Fruit fly (Drosophila melanogaster) whole organism, embryonic: ENCODE data around the gene ph-d.
A peak's percentile ranks its signal among the peaks of the same experiment; 100 is the strongest.

ENCODE experiments used
- Atf6 ChIP-seq: fragments of 200-800 bp; sonication (Bioruptor generic); IDR thresholded peaks from 2 replicates; pipeline ENCODE4 v1.3.6; 2022; ENCODE audit warnings: missing biosample characterization, missing genetic modification characterization
- BEAF-32 ChIP-seq: fragments of 200-800 bp; sonication (Bioruptor generic); optimal IDR thresholded peaks from 3 replicates; lab custom pipeline; 2017; ENCODE audit warnings: missing biosample characterization, missing genetic modification characterization, mild to moderate bottlenecking, moderate library complexity, missing genetic modification reagents
- CG10267 ChIP-seq: fragments of 200-800 bp; sonication (Bioruptor generic); optimal IDR thresholded peaks from 2 replicates; lab custom pipeline; 2018; ENCODE audit warnings: missing biosample characterization, mild to moderate bottlenecking, missing genetic modification characterization, moderate library complexity
- CG12744 ChIP-seq: fragments of 200-800 bp; sonication (Bioruptor generic); optimal IDR thresholded peaks from 2 replicates; lab custom pipeline; 2016; ENCODE audit warnings: missing biosample characterization, missing genetic modification characterization
- CG14710 ChIP-seq: fragments of 200-800 bp; sonication (Bioruptor generic); optimal IDR thresholded peaks from 3 replicates; lab custom pipeline; 2019; ENCODE audit warnings: missing biosample characterization, mild to moderate bottlenecking, missing genetic modification characterization, moderate library complexity
- CG15011 ChIP-seq: fragments of 200-800 bp; sonication (Bioruptor generic); optimal IDR thresholded peaks from 3 replicates; lab custom pipeline; 2018; ENCODE audit warnings: missing biosample characterization, mild to moderate bottlenecking, missing genetic modification characterization
- CG15479 ChIP-seq: fragments of 200-800 bp; sonication (Bioruptor generic); optimal IDR thresholded peaks from 3 replicates; lab custom pipeline; 2019; ENCODE audit warnings: missing biosample characterization, mild to moderate bottlenecking, missing genetic modification characterization, moderate library complexity
- CG15601 ChIP-seq: fragments of 200-800 bp; sonication (Bioruptor generic); optimal IDR thresholded peaks from 3 replicates; lab custom pipeline; 2019; ENCODE audit warnings: missing biosample characterization, mild to moderate bottlenecking, missing genetic modification characterization, moderate library complexity
- CG17328 ChIP-seq: fragments of 200-800 bp; sonication (Bioruptor generic); IDR thresholded peaks from 2 replicates; pipeline ENCODE4 v1.3.6; 2022; ENCODE audit warnings: missing biosample characterization, missing genetic modification characterization
- CG17359 ChIP-seq: fragments of 200-800 bp; sonication (Bioruptor generic); optimal IDR thresholded peaks from 3 replicates; lab custom pipeline; 2018; ENCODE audit warnings: missing biosample characterization, mild to moderate bottlenecking, missing genetic modification characterization, moderate library complexity
- CG17912 ChIP-seq: fragments of 200-800 bp; sonication (Bioruptor generic); optimal IDR thresholded peaks from 2 replicates; lab custom pipeline; 2018; ENCODE audit warnings: missing biosample characterization, mild to moderate bottlenecking, missing genetic modification characterization
- CG1792 ChIP-seq: fragments of 200-800 bp; sonication (Bioruptor generic); optimal IDR thresholded peaks from 2 replicates; lab custom pipeline; 2016; ENCODE audit warnings: missing biosample characterization, missing genetic modification characterization
- CG18262 ChIP-seq: fragments of 200-800 bp; optimal IDR thresholded peaks from 3 replicates; lab custom pipeline; 2019; ENCODE audit warnings: missing biosample characterization, mild to moderate bottlenecking, missing genetic modification characterization, moderate library complexity
- CG2199 ChIP-seq: fragments of 200-800 bp; sonication (Bioruptor generic); IDR thresholded peaks from 3 replicates; pipeline ENCODE4 v1.3.6; 2022; ENCODE audit warnings: missing biosample characterization, missing genetic modification characterization
- CG34224 ChIP-seq: fragments of 200-800 bp; sonication (Bioruptor generic); IDR thresholded peaks from 3 replicates; pipeline ENCODE4 v1.3.6; 2022; ENCODE audit warnings: missing biosample characterization, missing genetic modification characterization; ENCODE audit not compliant: partially characterized antibody
- CG34422 ChIP-seq: fragments of 200-800 bp; sonication (Bioruptor generic); IDR thresholded peaks from 3 replicates; pipeline ENCODE4 v1.3.6; 2022; ENCODE audit warnings: missing biosample characterization, missing genetic modification characterization
- CG42726 ChIP-seq: fragments of 200-800 bp; sonication (Bioruptor generic); IDR thresholded peaks from 2 replicates; pipeline ENCODE4 v1.3.6; 2022; ENCODE audit warnings: missing biosample characterization, missing genetic modification characterization; ENCODE audit not compliant: partially characterized antibody
- CG6854 ChIP-seq: fragments of 200-800 bp; sonication (Bioruptor generic); optimal IDR thresholded peaks from 3 replicates; lab custom pipeline; 2017; ENCODE audit warnings: missing biosample characterization, mild to moderate bottlenecking, missing genetic modification characterization
- CG9817 ChIP-seq: fragments of 200-800 bp; sonication (Bioruptor generic); optimal IDR thresholded peaks from 2 replicates; lab custom pipeline; 2018; ENCODE audit warnings: missing biosample characterization, mild to moderate bottlenecking, missing genetic modification characterization, moderate library complexity
- Dbx ChIP-seq: fragments of 200-800 bp; sonication (Bioruptor generic); IDR thresholded peaks from 3 replicates; pipeline ENCODE4 v1.3.6; 2022; ENCODE audit warnings: missing biosample characterization, missing genetic modification characterization
- Gug ChIP-seq: fragments of 200-800 bp; sonication (Bioruptor generic); IDR thresholded peaks from 4 replicates; pipeline ENCODE4 v1.3.6; 2022; ENCODE audit warnings: missing biosample characterization, missing genetic modification characterization
- Hr51 ChIP-seq, 2 experiments: fragments of 200-800 bp; sonication (Bioruptor generic); optimal IDR thresholded peaks; 2 replicates in 1 of 2; 3 replicates in 1 of 2; lab custom pipeline; 2016 to 2018; ENCODE audit warnings: missing biosample characterization in 2 of 2, missing genetic modification characterization in 2 of 2, mild to moderate bottlenecking in 1 of 2, moderate library complexity in 1 of 2
- Hsf ChIP-seq: fragments of 200-800 bp; sonication (Bioruptor generic); optimal IDR thresholded peaks from 3 replicates; lab custom pipeline; 2016; ENCODE audit warnings: missing biosample characterization, missing genetic modification characterization
- Jarid2 ChIP-seq: fragments of 200-800 bp; sonication (Bioruptor generic); optimal IDR thresholded peaks from 3 replicates; lab custom pipeline; 2017; ENCODE audit warnings: mild to moderate bottlenecking, missing biosample characterization, missing genetic modification reagents, missing genetic modification characterization
- Lim3 ChIP-seq: fragments of 200-800 bp; sonication (Bioruptor generic); IDR thresholded peaks from 2 replicates; pipeline ENCODE4 v1.3.6; 2022; ENCODE audit warnings: missing biosample characterization, missing genetic modification characterization
- Mrtf ChIP-seq: fragments of 200-800 bp; sonication (Bioruptor generic); IDR thresholded peaks from 3 replicates; pipeline ENCODE4 v1.3.6; 2022; ENCODE audit warnings: missing biosample characterization, missing genetic modification characterization
- Myb ChIP-seq: fragments of 200-800 bp; sonication (Bioruptor generic); optimal IDR thresholded peaks from 2 replicates; lab custom pipeline; 2016; ENCODE audit warnings: missing biosample characterization, missing genetic modification characterization
- NFAT ChIP-seq: fragments of 200-800 bp; sonication (Bioruptor generic); IDR thresholded peaks from 2 replicates; pipeline ENCODE4 v1.3.6; 2022; ENCODE audit warnings: missing biosample characterization, missing genetic modification characterization
- Oli ChIP-seq: fragments of 200-800 bp; sonication (Bioruptor generic); optimal IDR thresholded peaks from 2 replicates; lab custom pipeline; 2018; ENCODE audit warnings: missing biosample characterization, mild to moderate bottlenecking, missing genetic modification characterization, moderate library complexity
- Rfx ChIP-seq: fragments of 200-800 bp; sonication (Bioruptor generic); IDR thresholded peaks from 2 replicates; pipeline ENCODE4 v1.3.6; 2022; ENCODE audit warnings: missing biosample characterization, missing genetic modification characterization
- Sin3A ChIP-seq: fragments of >200 bp; optimal IDR thresholded peaks from 2 replicates; lab custom pipeline; 2018
- Sox102F ChIP-seq: fragments of 200-800 bp; sonication (Bioruptor generic); optimal IDR thresholded peaks from 2 replicates; lab custom pipeline; 2018; ENCODE audit warnings: missing biosample characterization, mild to moderate bottlenecking, missing genetic modification characterization, moderate library complexity
- Sry-δ ChIP-seq: fragments of 200-800 bp; sonication (Bioruptor generic); optimal IDR thresholded peaks from 2 replicates; lab custom pipeline; 2016; ENCODE audit warnings: missing biosample characterization, missing genetic modification characterization
- Xrp1 ChIP-seq: fragments of 200-800 bp; sonication (Bioruptor generic); IDR thresholded peaks from 2 replicates; pipeline ENCODE4 v1.3.6; 2022; ENCODE audit warnings: missing biosample characterization, missing genetic modification characterization
- ash1 ChIP-seq: fragments of 200-800 bp; sonication (Bioruptor generic); optimal IDR thresholded peaks from 2 replicates; lab custom pipeline; 2018; ENCODE audit warnings: missing biosample characterization, mild to moderate bottlenecking, missing genetic modification characterization
- az2 ChIP-seq: fragments of 200-800 bp; sonication (Bioruptor generic); optimal IDR thresholded peaks from 3 replicates; lab custom pipeline; 2016; ENCODE audit warnings: missing biosample characterization, missing genetic modification characterization
- chif ChIP-seq, 2 experiments: fragments of 200-800 bp; sonication (Bioruptor generic); optimal IDR thresholded peaks; 3 replicates each; lab custom pipeline; 2016; ENCODE audit warnings: missing biosample characterization in 2 of 2, missing genetic modification characterization in 2 of 2
- ci ChIP-seq: fragments of 200-800 bp; sonication (Bioruptor generic); IDR thresholded peaks from 3 replicates; pipeline ENCODE4 v1.3.6; 2022; ENCODE audit warnings: missing biosample characterization, missing genetic modification characterization
- dati ChIP-seq: fragments of 200-800 bp; sonication (Bioruptor generic); IDR thresholded peaks from 2 replicates; pipeline ENCODE4 v1.3.6; 2022; ENCODE audit warnings: missing biosample characterization, missing genetic modification characterization
- insv ChIP-seq, 2 experiments: fragments of 200-800 bp; sonication (Bioruptor generic); optimal IDR thresholded peaks; 3 replicates each; lab custom pipeline; 2016 to 2018; ENCODE audit warnings: missing biosample characterization in 2 of 2, missing genetic modification characterization in 2 of 2
- jigr1 ChIP-seq: fragments of 200-800 bp; sonication (Bioruptor generic); IDR thresholded peaks from 3 replicates; pipeline ENCODE4 v1.3.6; 2022; ENCODE audit warnings: missing biosample characterization, missing genetic modification characterization
- klu ChIP-seq: fragments of 200-800 bp; sonication (Bioruptor generic); IDR thresholded peaks from 2 replicates; pipeline ENCODE4 v1.3.6; 2022; ENCODE audit warnings: missing biosample characterization, missing genetic modification characterization
- lmd ChIP-seq: fragments of 200-800 bp; sonication (Bioruptor generic); IDR thresholded peaks from 2 replicates; pipeline ENCODE4 v1.3.6; 2022; ENCODE audit warnings: missing biosample characterization, missing genetic modification characterization
- repo ChIP-seq: fragments of 200-800 bp; sonication (Bioruptor generic); optimal IDR thresholded peaks from 2 replicates; lab custom pipeline; 2016; ENCODE audit warnings: missing biosample characterization, missing genetic modification characterization
- schlank ChIP-seq: fragments of 200-800 bp; sonication (Bioruptor generic); optimal IDR thresholded peaks from 2 replicates; lab custom pipeline; 2018; ENCODE audit warnings: missing biosample characterization, mild to moderate bottlenecking, missing genetic modification characterization
- scrt ChIP-seq: fragments of 200-800 bp; sonication (Bioruptor generic); optimal IDR thresholded peaks from 2 replicates; lab custom pipeline; 2018; ENCODE audit warnings: missing biosample characterization, mild to moderate bottlenecking, missing genetic modification characterization, moderate library complexity
- sima ChIP-seq: fragments of 200-800 bp; sonication (Bioruptor generic); optimal IDR thresholded peaks from 2 replicates; lab custom pipeline; 2016; ENCODE audit warnings: missing biosample characterization, missing genetic modification characterization
- slp2 ChIP-seq: fragments of 200-800 bp; sonication (Bioruptor generic); optimal IDR thresholded peaks from 2 replicates; lab custom pipeline; 2016; ENCODE audit warnings: missing biosample characterization, missing genetic modification characterization
- sqz ChIP-seq: fragments of 200-800 bp; sonication (Bioruptor generic); optimal IDR thresholded peaks from 3 replicates; lab custom pipeline; 2018; ENCODE audit warnings: missing biosample characterization, mild to moderate bottlenecking, missing genetic modification characterization
- tgo ChIP-seq: fragments of 200-800 bp; sonication (Bioruptor generic); IDR thresholded peaks from 3 replicates; pipeline ENCODE4 v1.3.6; 2022; ENCODE audit warnings: missing biosample characterization, missing genetic modification characterization
- yki ChIP-seq: fragments of >200 bp; optimal IDR thresholded peaks from 3 replicates; lab custom pipeline; 2018
- zfh1 ChIP-seq: fragments of 200-800 bp; sonication (Bioruptor generic); IDR thresholded peaks from 3 replicates; pipeline ENCODE4 v1.3.6; 2022; ENCODE audit warnings: missing biosample characterization, missing genetic modification characterization

ph-d gene

dm6 chrX:2141854-2142216 lies 18.7 kb upstream of the ph-d start (continued):
- TF ChIP-seq Rfx (GFP tag; lab: Robert Waterston, UW) (peak; percentile 59), dati (no peak), CG6854 (no peak), scrt (GFP tag; lab: Kevin White, UChicago) (no peak), CG34224 (GFP tag; lab: Robert Waterston, UW) (no peak), ci (GFP tag; lab: Robert Waterston, UW) (peak; percentile 80), CG1792 (GFP tag; lab: Kevin White, UChicago) (peak; percentile 15), sqz (GFP tag; lab: Kevin White, UChicago) (peak; percentile 43), schlank (tag; lab: Kevin White, UChicago) (peak; percentile 65), lmd (GFP tag; lab: Robert Waterston, UW) (peak; percentile 38; the same call in 1 of the 2 replicates), CG15601 (peak; percentile 20), Jarid2 (GFP tag; lab: Kevin White, UChicago) (no peak), ash1 (peak; percentile 53), Oli (peak; percentile 45), sima (GFP tag; lab: Kevin White, UChicago) (no peak), CG17359 (tag; lab: Kevin White, UChicago) (peak; percentile 55), Hsf (no peak), CG2199 (GFP tag; lab: Robert Waterston, UW) (no peak), Sin3A (lab: Kevin White, UChicago) (no peak), Xrp1 (GFP tag; lab: Robert Waterston, UW) (peak; percentile 39; the same call in 1 of the 2 replicates), CG34422 (GFP tag; lab: Robert Waterston, UW) (peak; percentile 28; the same call in 1 of the 3 replicates), zfh1 (0 out of 3 replicates have a peak, but pooled peaks have one; percentile 10), NFAT (peak; percentile 37; the same call in 1 of the 2 replicates), Hr51 (GFP tag; optimal IDR thresholded peaks at IDR 0.05; lab: Kevin White, UChicago) (peak; percentile 46 to 57), insv (GFP tag; optimal IDR thresholded peaks at IDR 0.05; lab: Kevin White, UChicago) (peak in 1 of 2 experiments; percentile 38), Gug (GFP tag; lab: Robert Waterston, UW) (no peak), Myb (GFP tag; lab: Kevin White, UChicago) (no peak), jigr1 (GFP tag; lab: Robert Waterston, UW) (no peak), Sry-δ (GFP tag; lab: Kevin White, UChicago) (no peak), CG14710 (tag; lab: Kevin White, UChicago) (peak; percentile 0), Atf6 (GFP tag; lab: Robert Waterston, UW) (peak; percentile 58; the same call in 1 of the 2 replicates), CG17912 (GFP tag; lab: Kevin White, UChicago) (peak; percentile 79), CG42726 (GFP tag; lab: Robert Waterston, UW) (no peak), Dbx (GFP tag; lab: Robert Waterston, UW) (peak; percentile 63; the same call in 2 of the 3 replicates), slp2 (GFP tag; lab: Kevin White, UChicago) (peak; percentile 3), Lim3 (no peak), CG12744 (GFP tag; lab: Kevin White, UChicago) (no peak), CG17328 (GFP tag; lab: Robert Waterston, UW) (no peak), Mrtf (GFP tag; lab: Robert Waterston, UW) (no peak), az2 (GFP tag; lab: Kevin White, UChicago) (peak; percentile 13), CG9817 (tag; lab: Kevin White, UChicago) (peak; percentile 36), chif (GFP tag; optimal IDR thresholded peaks at IDR 0.05; lab: Kevin White, UChicago) (no peak), Sox102F (GFP tag; lab: Kevin White, UChicago) (peak; percentile 50), CG15479 (GFP tag; lab: Kevin White, UChicago) (no peak), CG15011 (peak; percentile 38), repo (GFP tag; lab: Kevin White, UChicago) (no peak), CG18262 (tag; lab: Kevin White, UChicago) (peak; percentile 38), BEAF-32 (GFP tag; lab: Kevin White, UChicago) (no peak), klu (no peak), tgo (GFP tag; lab: Robert Waterston, UW) (no peak; the same call in 2 of the 3 replicates), CG10267 (tag; lab: Kevin White, UChicago) (peak; percentile 24), yki (lab: Kevin White, UChicago) (no peak)
